Worm (Caenorhabditis elegans) whole organism, L4/young adult: ENCODE data around the gene K02E2.7.
A peak's percentile ranks its signal among the peaks of the same experiment; 100 is the strongest.

Experiments
- W03F9.2 ChIP-seq: fragments of 150-350 bp; optimal IDR thresholded peaks from 2 replicates; lab custom pipeline; 2014; ENCODE audit warnings: missing biosample characterization, missing genetic modification characterization
- him-1 ChIP-seq: sonication (generic microtip); optimal IDR thresholded peaks from 2 replicates; lab custom pipeline; 2016; ENCODE audit warnings: missing genotype, missing genetic modification reagents, missing genetic modification characterization, missing compliant biosample characterization

DNA sequence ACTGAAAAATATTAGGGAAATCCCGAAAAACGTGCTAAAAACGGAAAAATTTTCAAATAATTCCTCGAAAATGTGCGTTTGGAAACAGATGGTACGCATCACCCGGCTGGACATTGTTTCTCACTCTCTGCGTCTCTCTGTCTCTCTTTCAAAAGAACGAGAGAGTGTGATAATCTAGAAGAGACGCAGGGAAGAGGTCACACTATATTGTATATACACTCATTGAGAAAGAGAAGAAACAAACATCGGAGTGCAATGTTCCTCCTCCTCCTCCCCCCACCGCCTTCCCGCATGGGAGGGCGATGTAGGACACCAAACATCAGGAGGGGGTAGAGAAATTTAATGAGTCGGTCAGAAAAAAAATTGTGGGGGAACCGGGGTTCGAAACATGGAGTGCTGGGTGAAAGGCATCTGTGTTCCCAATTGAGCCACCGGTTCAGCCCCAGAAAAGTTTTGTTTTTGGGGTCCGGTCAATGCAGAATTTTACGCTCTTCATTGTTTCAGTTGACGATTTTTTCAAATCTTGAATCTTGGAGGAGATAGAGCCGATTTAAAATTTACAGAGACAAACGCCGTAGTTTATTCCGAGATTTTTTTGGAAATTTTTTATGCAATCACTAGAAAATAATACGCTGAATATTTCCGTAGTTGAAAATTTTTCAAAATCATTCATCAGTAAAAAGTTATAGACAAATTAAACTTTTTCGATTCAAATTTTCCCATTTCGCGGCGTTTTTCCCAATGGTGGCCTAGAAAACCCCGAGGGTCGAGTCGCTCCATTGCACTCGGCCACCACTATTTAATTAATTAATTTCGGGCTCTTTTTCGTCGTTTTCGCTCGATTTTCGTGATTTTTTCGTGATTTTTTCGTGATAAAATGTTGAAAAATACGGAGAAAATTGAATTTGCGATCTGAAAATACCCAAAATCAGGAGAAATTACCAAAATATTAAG, 37.7 kb upstream of the K02E2.7 start:
- TF ChIP-seq W03F9.2 (peak; percentile 37), him-1 (no peak)
